Fruit fly (Drosophila melanogaster) whole organism, wandering third instar larva: Measurements from ENCODE around the gene PIG-Wb.

Source experiments
- CG32264 ChIP-seq: fragments of 200-800 bp; sonication (Bioruptor generic); optimal IDR thresholded peaks from 2 replicates; lab custom pipeline; 2016; ENCODE audit warnings: missing biosample characterization, missing genetic modification characterization
- CG9705 ChIP-seq: fragments of 200-800 bp; sonication (Bioruptor generic); optimal IDR thresholded peaks from 2 replicates; lab custom pipeline; 2018; ENCODE audit warnings: missing biosample characterization, mild to moderate bottlenecking, missing genetic modification characterization
- CrebA ChIP-seq: fragments of 200-800 bp; sonication (Bioruptor generic); optimal IDR thresholded peaks from 2 replicates; lab custom pipeline; 2016; ENCODE audit warnings: missing biosample characterization, mild to moderate bottlenecking, missing genetic modification characterization, borderline replicate concordance
- Dfd ChIP-seq: fragments of >200 bp; optimal IDR thresholded peaks from 2 replicates; lab custom pipeline; 2017; ENCODE audit warnings: missing biosample characterization, missing genetic modification characterization
- Dif ChIP-seq: fragments of 200-275, 200-300 bp; sonication (Bioruptor generic); optimal IDR thresholded peaks from 2 replicates; lab custom pipeline; 2018; ENCODE audit warnings: missing biosample characterization, missing genetic modification characterization; ENCODE audit not compliant: partially characterized antibody
- GATAd ChIP-seq: sonication (Bioruptor generic); optimal IDR thresholded peaks from 2 replicates; lab custom pipeline; 2016; ENCODE audit warnings: missing biosample characterization, missing genetic modification characterization
- HLH106 ChIP-seq: fragments of 200-800 bp; optimal IDR thresholded peaks from 3 replicates; lab custom pipeline; 2019; ENCODE audit warnings: missing biosample characterization, mild to moderate bottlenecking, missing genetic modification characterization, moderate library complexity
- Hnf4 ChIP-seq: fragments of 200-800 bp; sonication (Bioruptor generic); optimal IDR thresholded peaks from 2 replicates; lab custom pipeline; 2016; ENCODE audit warnings: missing biosample characterization, mild to moderate bottlenecking, missing genetic modification characterization
- Hr78 ChIP-seq: fragments of >200 bp; optimal IDR thresholded peaks from 2 replicates; lab custom pipeline; 2017; ENCODE audit warnings: missing biosample characterization, missing genetic modification characterization
- Hr83 ChIP-seq: fragments of 200-300 bp; sonication (Bioruptor generic); optimal IDR thresholded peaks from 2 replicates; lab custom pipeline; 2016; ENCODE audit warnings: missing biosample characterization, mild to moderate bottlenecking, missing genetic modification characterization, moderate library complexity; ENCODE audit not compliant: poor library complexity, severe bottlenecking
- Mio ChIP-seq: sonication (Bioruptor generic); optimal IDR thresholded peaks from 2 replicates; lab custom pipeline; 2016; ENCODE audit warnings: missing biosample characterization, missing genetic modification characterization
- Myc ChIP-seq: fragments of >200 bp; optimal IDR thresholded peaks from 2 replicates; lab custom pipeline; 2017
- N ChIP-seq: fragments of >200 bp; optimal IDR thresholded peaks from 2 replicates; lab custom pipeline; 2018; ENCODE audit warnings: missing biosample characterization, missing external identifiers, missing genetic modification characterization
- OdsH ChIP-seq: fragments of 200-800 bp; sonication (Bioruptor generic); optimal IDR thresholded peaks from 2 replicates; lab custom pipeline; 2016; ENCODE audit warnings: missing biosample characterization, mild to moderate bottlenecking, missing genetic modification characterization
- Rel ChIP-seq, 2 experiments: fragments of 200-800 bp; sonication (Bioruptor generic) in 1 of 2; optimal IDR thresholded peaks; 2 replicates in 1 of 2; 3 replicates in 1 of 2; lab custom pipeline; 2016 to 2019; ENCODE audit warnings: mild to moderate bottlenecking in 2 of 2, missing biosample characterization in 2 of 2, missing genetic modification characterization in 2 of 2, moderate library complexity in 1 of 2
- Sp1 ChIP-seq: fragments of 200-800 bp; sonication (Bioruptor generic); optimal IDR thresholded peaks from 3 replicates; lab custom pipeline; 2019; ENCODE audit warnings: missing biosample characterization, mild to moderate bottlenecking, missing genetic modification characterization, moderate library complexity
- br ChIP-seq: fragments of 200-800 bp; sonication (Bioruptor generic); optimal IDR thresholded peaks from 2 replicates; lab custom pipeline; 2016; ENCODE audit warnings: missing biosample characterization, missing genetic modification characterization
- dsf ChIP-seq: sonication (Bioruptor generic); optimal IDR thresholded peaks from 2 replicates; lab custom pipeline; 2016; ENCODE audit warnings: missing biosample characterization, missing genetic modification characterization, borderline replicate concordance
- ey ChIP-seq: fragments of 200-800 bp; sonication (Bioruptor generic); optimal IDR thresholded peaks from 2 replicates; lab custom pipeline; 2016; ENCODE audit warnings: missing biosample characterization, missing genetic modification characterization
- foxo ChIP-seq, 2 experiments: fragments of 200-800 bp; sonication (Bioruptor generic); optimal IDR thresholded peaks; 2 replicates in 1 of 2; 3 replicates in 1 of 2; lab custom pipeline; 2016 to 2017; ENCODE audit warnings: missing biosample characterization in 2 of 2, missing genetic modification characterization in 2 of 2
- fru ChIP-seq: fragments of 200-800 bp; sonication (Bioruptor generic); optimal IDR thresholded peaks from 3 replicates; lab custom pipeline; 2016; ENCODE audit warnings: missing biosample characterization, mild to moderate bottlenecking, missing genetic modification characterization
- h ChIP-seq: fragments of 200-800 bp; sonication (Bioruptor generic); optimal IDR thresholded peaks from 3 replicates; lab custom pipeline; 2016; ENCODE audit warnings: missing biosample characterization, mild to moderate bottlenecking, missing genetic modification characterization
- jim ChIP-seq: fragments of 175-275, 200-325 bp; sonication (Bioruptor generic); optimal IDR thresholded peaks from 2 replicates; lab custom pipeline; 2016; ENCODE audit warnings: missing biosample characterization, mild to moderate bottlenecking, missing genetic modification characterization
- lola ChIP-seq: fragments of >200 bp; optimal IDR thresholded peaks from 2 replicates; lab custom pipeline; 2017; ENCODE audit warnings: missing biosample characterization, missing genetic modification characterization
- pan ChIP-seq: fragments of >200 bp; optimal IDR thresholded peaks from 2 replicates; lab custom pipeline; 2017
- psq ChIP-seq: fragments of 200-800 bp; sonication (Bioruptor generic); optimal IDR thresholded peaks from 3 replicates; lab custom pipeline; 2017; ENCODE audit warnings: missing biosample characterization, mild to moderate bottlenecking, missing genetic modification characterization, moderate library complexity
- rgr ChIP-seq: fragments of 200-800 bp; sonication (Bioruptor generic); optimal IDR thresholded peaks from 3 replicates; lab custom pipeline; 2016; ENCODE audit warnings: missing biosample characterization, mild to moderate bottlenecking, missing genetic modification characterization
- sage ChIP-seq: fragments of 200-800 bp; sonication (Bioruptor generic); optimal IDR thresholded peaks from 2 replicates; lab custom pipeline; 2016; ENCODE audit warnings: missing biosample characterization, mild to moderate bottlenecking, missing genetic modification characterization
- sv ChIP-seq: fragments of 200-800 bp; sonication (Bioruptor generic); optimal IDR thresholded peaks from 3 replicates; lab custom pipeline; 2016; ENCODE audit warnings: missing biosample characterization, missing genetic modification characterization
- tai ChIP-seq: sonication (Bioruptor generic); optimal IDR thresholded peaks from 2 replicates; lab custom pipeline; 2016; ENCODE audit warnings: missing biosample characterization, missing genetic modification characterization
- usp ChIP-seq: fragments of >200 bp; optimal IDR thresholded peaks from 2 replicates; lab custom pipeline; 2017; ENCODE audit warnings: missing biosample characterization, missing genetic modification characterization
- woc ChIP-seq: sonication (Bioruptor generic); optimal IDR thresholded peaks from 2 replicates; lab custom pipeline; 2016; ENCODE audit warnings: missing biosample characterization, mild to moderate bottlenecking, missing genetic modification characterization

PIG-Wb gene

DNA sequence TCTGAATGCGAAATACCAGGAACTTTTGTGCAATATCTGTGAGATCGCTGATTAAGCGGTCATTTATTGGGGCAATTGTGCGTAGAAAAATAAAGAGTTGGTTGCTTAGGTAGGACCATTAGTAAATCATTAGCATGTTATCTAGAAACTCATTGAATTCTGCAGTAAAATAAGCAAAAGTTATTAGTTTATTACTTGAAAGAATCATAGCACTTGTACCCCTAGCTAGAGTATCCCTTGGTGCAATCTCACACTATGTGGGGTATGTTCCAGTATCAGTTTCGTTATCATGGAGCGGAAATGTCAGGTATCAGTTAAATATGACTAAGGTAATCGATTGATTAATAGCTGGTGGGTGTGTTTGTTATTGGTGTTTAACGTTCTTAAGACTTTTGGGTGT lies 7.5 kb upstream of the PIG-Wb start:
- TF ChIP-seq foxo (GFP tag; optimal IDR thresholded peaks at IDR 0.05; lab: Kevin White, UChicago) (no peak), psq (GFP tag; lab: Kevin White, UChicago) (no peak), sv (GFP tag; lab: Kevin White, UChicago) (no peak), sage (GFP tag; lab: Kevin White, UChicago) (no peak), fru (no peak), lola (GFP tag; lab: Kevin White, UChicago) (no peak), rgr (GFP tag; lab: Kevin White, UChicago) (no peak), GATAd (GFP tag; lab: Kevin White, UChicago) (no peak), CrebA (GFP tag; lab: Kevin White, UChicago) (no peak), Hr83 (GFP tag; lab: Kevin White, UChicago) (no peak), pan (lab: Kevin White, UChicago) (no peak), usp (GFP tag; lab: Kevin White, UChicago) (no peak), Dif (no peak), Myc (no peak), h (GFP tag; lab: Kevin White, UChicago) (no peak), Rel (GFP tag; optimal IDR thresholded peaks at IDR 0.05; lab: Kevin White, UChicago) (no peak), Rel (tag; optimal IDR thresholded peaks at IDR 0.05; lab: Kevin White, UChicago) (no peak), CG9705 (GFP tag; lab: Kevin White, UChicago) (no peak)

DNA sequence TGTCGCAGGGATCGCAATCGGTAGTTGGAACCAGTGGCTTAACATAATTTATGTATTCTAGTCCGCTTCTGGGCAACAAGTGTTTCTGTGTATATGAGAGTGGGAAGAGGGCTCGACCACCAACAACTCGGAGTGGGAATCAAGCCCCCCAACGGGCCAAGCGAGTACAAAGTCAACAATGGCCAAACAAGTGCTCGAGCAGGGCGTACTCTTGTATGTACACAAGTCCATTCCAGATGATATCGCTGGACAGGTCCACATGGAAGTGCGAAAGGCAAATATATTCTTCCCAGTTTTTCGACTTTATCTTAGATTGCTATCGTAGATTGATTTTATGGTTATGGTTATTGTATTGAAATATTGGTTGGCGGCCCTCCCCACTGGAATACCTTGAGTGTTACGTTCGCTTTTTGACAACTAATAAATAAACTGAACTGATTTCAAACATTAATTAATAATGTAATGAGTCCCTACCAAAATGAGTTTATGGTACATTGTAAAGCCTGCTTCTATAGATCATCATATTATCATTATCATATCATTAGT lies 4.7 kb upstream of the PIG-Wb start:
- TF ChIP-seq br (GFP tag; lab: Kevin White, UChicago) (no peak), Hnf4 (peak; percentile 32), N (GFP tag; lab: Kevin White, UChicago) (no peak), Hr83 (GFP tag; lab: Kevin White, UChicago) (peak; percentile 46), h (GFP tag; lab: Kevin White, UChicago) (no peak)
- TF ChIP-seq, all 38 proteins: peak for 2

DNA sequence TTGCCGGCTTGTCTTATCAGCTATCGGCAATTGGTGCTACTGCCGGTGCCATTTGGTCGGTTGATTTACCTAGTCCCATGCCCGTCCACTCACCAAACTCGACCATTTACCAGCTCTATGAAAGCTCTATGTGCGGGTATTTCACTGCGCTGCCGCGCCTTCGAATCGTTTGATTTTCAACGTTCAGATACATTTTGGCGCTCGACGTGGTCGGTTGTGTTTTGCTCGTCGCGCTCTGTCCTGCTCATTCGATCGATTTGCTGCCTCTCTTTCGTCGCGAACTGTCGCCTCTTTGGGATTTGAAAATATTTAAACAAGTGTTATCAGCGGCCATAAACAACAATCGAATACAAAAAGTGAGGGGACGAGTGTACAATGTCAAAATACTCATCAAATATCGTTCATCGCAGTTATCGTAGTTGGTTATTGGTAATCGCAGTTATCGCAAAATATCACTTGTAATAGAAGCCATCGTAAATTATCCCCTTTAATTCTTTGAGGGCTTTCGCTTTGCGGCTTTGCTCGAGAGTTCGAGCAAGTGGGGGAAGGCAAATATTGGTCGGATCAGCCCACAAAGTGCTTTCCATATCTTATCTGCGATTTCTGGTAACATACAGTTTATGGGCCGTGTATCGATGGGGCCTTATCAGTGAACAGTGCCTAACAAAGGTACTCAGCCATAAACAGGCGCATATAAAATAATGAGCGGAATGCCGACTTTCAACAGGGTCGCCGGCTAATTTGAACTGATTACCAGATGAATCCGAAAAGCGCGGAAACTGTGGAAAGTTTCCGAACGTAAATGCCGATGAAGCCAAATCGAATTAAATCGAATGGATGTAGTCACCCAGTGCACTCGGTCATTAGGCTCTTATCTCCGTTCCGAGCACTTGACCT lies 4.0 kb upstream of the PIG-Wb start:
- TF ChIP-seq Sp1 (GFP tag; lab: Kevin White, UChicago) (peak; percentile 1), Dif (peak; percentile 46), woc (peak; percentile 0), tai (GFP tag; lab: Kevin White, UChicago) (no peak), Rel (GFP tag; optimal IDR thresholded peaks at IDR 0.05; lab: Kevin White, UChicago) (no peak), Rel (tag; optimal IDR thresholded peaks at IDR 0.05; lab: Kevin White, UChicago) (peak; percentile 23)

DNA sequence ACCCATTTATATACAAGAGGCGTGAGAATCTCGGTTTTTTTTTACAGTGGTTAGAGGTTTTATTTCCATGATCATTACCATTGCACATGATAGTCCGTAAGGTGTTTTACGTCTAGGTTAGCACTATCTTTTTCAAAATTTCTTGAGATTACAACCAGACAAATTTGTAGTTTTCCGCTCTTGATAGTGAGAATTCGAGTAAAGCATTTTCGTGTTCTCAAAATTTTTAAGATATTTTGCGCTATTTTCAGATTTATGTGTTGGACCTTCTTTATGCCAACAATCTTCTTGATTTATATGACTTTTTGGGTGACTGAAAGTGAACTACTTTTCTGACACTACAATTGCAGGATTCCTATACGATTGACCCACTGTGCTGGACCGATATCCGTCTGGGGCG lies 3.2 kb upstream of the PIG-Wb start:
- peak in 1 of 2 experiments; percentile 55 for TF ChIP-seq foxo (GFP tag; optimal IDR thresholded peaks at IDR 0.05; lab: Kevin White, UChicago)
- TF ChIP-seq h (GFP tag; lab: Kevin White, UChicago) = peak; percentile 20
- TF ChIP-seq fru = peak; percentile 17
- peak; percentile 44 for TF ChIP-seq OdsH (GFP tag; lab: Kevin White, UChicago)
- no peak for TF ChIP-seq lola (GFP tag; lab: Kevin White, UChicago)
- peak; percentile 24 for TF ChIP-seq HLH106 (tag; lab: Kevin White, UChicago)
- no peak for TF ChIP-seq sv (GFP tag; lab: Kevin White, UChicago)
- peak; percentile 60 for TF ChIP-seq ey (GFP tag; lab: Kevin White, UChicago)
- peak; percentile 25 for TF ChIP-seq CG32264 (GFP tag; lab: Kevin White, UChicago)
- TF ChIP-seq rgr (GFP tag; lab: Kevin White, UChicago) = peak; percentile 39
- no peak for TF ChIP-seq psq (GFP tag; lab: Kevin White, UChicago)

DNA sequence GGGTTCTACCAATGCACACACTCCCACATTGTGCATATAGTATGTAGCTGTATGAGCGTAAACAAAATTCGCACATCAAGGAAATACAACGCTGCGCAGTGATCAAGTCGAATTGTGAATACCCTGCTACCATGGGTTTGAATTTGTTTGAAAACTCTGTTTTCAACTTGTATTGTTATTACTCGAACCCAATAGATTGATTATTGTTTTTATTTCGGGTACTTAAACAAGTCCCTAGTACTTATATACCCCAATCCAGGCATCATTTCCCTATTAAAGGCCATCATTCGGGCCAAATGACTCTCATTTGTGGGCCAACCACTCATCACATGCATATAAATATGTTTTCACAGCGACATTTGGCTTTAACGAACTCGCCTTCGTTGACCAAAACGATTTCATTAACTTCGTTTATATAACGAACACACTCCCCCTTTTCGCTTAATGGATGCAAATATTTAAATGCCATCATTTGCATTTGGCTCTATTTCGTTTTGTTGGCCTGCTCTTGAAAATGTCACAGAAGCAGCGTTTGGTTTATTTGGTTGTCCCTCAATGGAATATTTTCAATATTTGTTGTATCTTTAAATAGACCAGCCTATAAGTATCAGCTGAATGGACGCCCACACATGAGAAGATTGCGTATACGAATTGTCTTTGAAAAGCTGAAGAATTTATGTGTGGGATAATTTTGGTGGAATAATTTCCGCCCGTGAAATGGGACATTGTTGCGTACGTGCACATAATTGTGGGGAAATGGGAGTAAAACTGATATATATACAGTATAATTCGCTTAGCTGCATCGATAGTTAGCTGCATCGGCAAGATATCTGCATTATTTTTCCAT lies 2.4 kb upstream of the PIG-Wb start:
- TF ChIP-seq Hr83 (GFP tag; lab: Kevin White, UChicago) (no peak), N (GFP tag; lab: Kevin White, UChicago) (no peak), psq (GFP tag; lab: Kevin White, UChicago) (peak; percentile 25), jim (GFP tag; lab: Kevin White, UChicago) (no peak), Sp1 (GFP tag; lab: Kevin White, UChicago) (peak; percentile 43), Hr78 (no peak), h (GFP tag; lab: Kevin White, UChicago) (peak; percentile 82), HLH106 (tag; lab: Kevin White, UChicago) (peak; percentile 69), ey (GFP tag; lab: Kevin White, UChicago) (peak; percentile 82), Hnf4 (peak; percentile 28), Mio (GFP tag; lab: Kevin White, UChicago) (no peak), rgr (GFP tag; lab: Kevin White, UChicago) (peak; percentile 70), br (GFP tag; lab: Kevin White, UChicago) (peak; percentile 71), fru (peak; percentile 42), foxo (GFP tag; optimal IDR thresholded peaks at IDR 0.05; lab: Kevin White, UChicago) (peak in 1 of 2 experiments; percentile 72), Dfd (GFP tag; lab: Kevin White, UChicago) (no peak), woc (peak; percentile 40), GATAd (GFP tag; lab: Kevin White, UChicago) (no peak), dsf (no peak), OdsH (GFP tag; lab: Kevin White, UChicago) (peak; percentile 74), sv (GFP tag; lab: Kevin White, UChicago) (peak; percentile 43)
